Fruit fly (Drosophila melanogaster) whole organism, larva: ENCODE measurements around the gene CG4998.

Experiments
- noc ChIP-seq: fragments of 200-800 bp; sonication (Bioruptor generic); optimal IDR thresholded peaks from 3 replicates; lab custom pipeline; 2019; ENCODE audit warnings: missing biosample characterization, mild to moderate bottlenecking, missing genetic modification characterization, moderate library complexity

CG4998 gene

dm6 chr3L:16357187-16357728, 18.5 kb downstream of the CG4998 start:
- TF ChIP-seq noc (tag; lab: Kevin White, UChicago), result no peak

DNA sequence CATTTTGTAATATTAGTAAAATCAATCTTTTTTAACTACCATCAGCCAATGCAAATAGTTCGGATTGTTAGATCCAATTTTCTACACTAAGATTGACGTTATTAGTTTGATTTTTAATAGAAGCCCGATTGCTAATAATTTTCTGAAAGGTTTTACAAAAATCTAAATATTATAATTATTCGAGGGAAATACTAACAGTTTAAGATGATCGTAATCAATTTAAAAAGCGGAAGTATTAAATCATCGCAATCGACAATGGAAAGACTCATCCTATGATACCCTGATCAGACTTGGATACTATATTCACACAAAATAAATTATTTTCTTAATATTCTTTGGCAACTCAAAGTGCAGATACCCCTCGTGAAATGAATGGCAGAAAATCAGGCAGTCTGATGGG, 19.1 kb downstream of the CG4998 start:
- TF ChIP-seq noc (tag; lab: Kevin White, UChicago), result no peak

- TF ChIP-seq noc (tag; lab: Kevin White, UChicago), result no peak
These were observed 20.5 kb downstream of the CG4998 start, which contains the start of gene ringer for dm6 chr3L:16359219-16359748. Gene ringer, minus strand, starts transcription at chr3L:16359428.

DNA sequence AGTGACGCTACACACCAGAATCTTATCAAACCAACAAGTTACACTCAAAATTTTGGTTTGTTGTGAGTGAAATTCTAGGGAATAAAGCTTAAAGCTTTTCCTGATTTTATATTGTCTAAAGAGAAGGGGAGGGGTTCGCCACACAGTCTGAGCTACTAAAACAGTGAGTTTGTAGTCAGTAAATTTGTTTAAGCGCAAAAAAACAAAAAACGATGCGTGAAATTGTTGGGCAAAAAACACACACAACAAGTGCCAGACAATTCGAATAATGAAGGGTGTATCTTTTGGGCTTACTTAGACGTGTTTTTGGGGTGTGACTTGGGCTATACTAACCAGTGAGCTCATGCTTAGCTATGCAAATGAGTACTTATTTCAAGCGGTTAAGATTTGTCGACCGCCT, 21.0 kb downstream of the CG4998 start:
- no peak for TF ChIP-seq noc (tag; lab: Kevin White, UChicago)

dm6 chr3L:16361200-16361815, 22.5 kb downstream of the CG4998 start:
- TF ChIP-seq noc (tag; lab: Kevin White, UChicago), result no peak

dm6 chr3L:16362119-16362653, 23.4 kb downstream of the CG4998 start, which contains the start of gene Cpr72Ea:
Gene Cpr72Ea, plus strand, starts transcription at chr3L:16362603.
- no peak for TF ChIP-seq noc (tag; lab: Kevin White, UChicago)

DNA sequence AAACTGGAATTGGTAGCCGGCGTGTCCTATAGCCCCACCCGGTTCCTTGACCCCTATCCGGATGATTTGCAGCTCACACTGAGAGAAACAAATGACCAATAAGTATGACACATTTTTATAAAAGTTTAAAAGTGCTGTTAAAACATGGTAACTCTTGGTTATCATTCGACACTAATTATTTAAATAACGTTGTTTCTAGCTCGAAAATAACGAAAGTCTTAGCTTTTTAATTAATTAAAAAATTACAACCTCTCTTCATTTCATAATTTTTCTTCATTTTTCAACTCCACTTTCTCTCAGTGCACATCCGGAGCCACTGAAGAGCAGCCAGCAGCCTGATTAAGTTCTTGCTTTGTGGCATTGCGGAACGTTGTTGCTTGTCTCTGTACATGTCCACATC, 25.4 kb downstream of the CG4998 start:
- no peak for TF ChIP-seq noc (tag; lab: Kevin White, UChicago)

- no peak for TF ChIP-seq noc (tag; lab: Kevin White, UChicago)
These were observed 25.8 kb downstream of the CG4998 start, which contains the start of gene Cpr72Eb for dm6 chr3L:16364599-16364998. Gene Cpr72Eb, plus strand, starts transcription at chr3L:16364899.

dm6 chr3L:16367240-16367639, 28.4 kb downstream of the CG4998 start, which contains the start of gene Cpr72Ec:
Gene Cpr72Ec, minus strand, starts transcription at chr3L:16367340.
- TF ChIP-seq noc (tag; lab: Kevin White, UChicago), result no peak

dm6 chr3L:16368199-16368598, 29.4 kb downstream of the CG4998 start, which contains the start of gene CG4842:
Gene CG4842, plus strand, starts transcription at chr3L:16368389.
- TF ChIP-seq noc (tag; lab: Kevin White, UChicago), result no peak

DNA sequence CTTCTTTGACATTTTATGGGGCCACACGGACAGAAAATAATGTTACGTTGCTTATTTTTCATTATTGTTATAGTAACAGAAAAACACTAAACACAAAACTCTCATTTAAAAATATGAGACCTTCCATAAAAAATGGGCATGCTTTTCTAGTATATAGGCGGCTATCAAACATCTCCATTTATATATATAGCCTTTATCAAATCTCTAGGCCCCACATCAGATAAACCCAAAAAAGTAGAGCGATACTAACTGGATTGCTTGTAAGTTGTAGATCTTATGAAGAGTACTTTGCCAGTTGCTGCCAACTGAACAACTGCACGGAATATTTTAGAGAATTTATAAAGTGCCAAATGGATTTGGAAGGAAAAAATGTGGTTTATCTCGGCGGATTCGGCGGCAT, 30.7 kb downstream of the CG4998 start, which contains the start of gene CG18814:
TSS of gene CG18814 (plus strand) at position 301 of the 400 bp plus-strand sequence.
- no peak for TF ChIP-seq noc (tag; lab: Kevin White, UChicago)

- TF ChIP-seq noc (tag; lab: Kevin White, UChicago), result no peak
These were observed 39.3 kb downstream of the CG4998 start, which contains the start of gene roq for dm6 chr3L:16377768-16378764. Gene roq, minus strand, starts transcription at chr3L:16378566.

- TF ChIP-seq noc (tag; lab: Kevin White, UChicago), result peak; percentile 97
These were observed 42.0 kb downstream of the CG4998 start for dm6 chr3L:16380770-16381169.

dm6 chr3L:16381184-16381797, 42.5 kb downstream of the CG4998 start, which contains the start of gene Agpat4:
Gene Agpat4, minus strand, starts transcription at chr3L:16381570.
- no peak for TF ChIP-seq noc (tag; lab: Kevin White, UChicago)

DNA sequence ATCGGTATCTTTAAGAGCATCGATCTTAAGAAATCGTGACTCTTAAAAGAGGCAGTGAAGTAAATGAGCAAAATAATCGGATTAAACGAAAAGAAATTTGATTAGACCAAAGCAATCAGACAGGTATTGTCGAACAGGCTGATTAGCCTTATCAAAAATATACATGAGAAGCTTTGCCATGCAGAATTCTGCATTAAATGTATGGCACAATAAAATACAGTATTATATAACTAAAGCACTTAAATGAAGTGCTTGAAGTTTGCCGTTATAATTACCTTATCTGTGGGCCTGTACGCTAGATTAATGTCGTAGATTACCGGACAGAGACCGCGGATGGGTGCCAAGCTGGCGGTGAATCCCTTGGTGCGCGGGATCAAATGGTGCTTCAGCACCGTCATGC, 44.3 kb downstream of the CG4998 start:
- TF ChIP-seq noc (tag; lab: Kevin White, UChicago), result no peak
